Fruit fly (Drosophila melanogaster) ovary, adult (tissue): ENCODE measurements around the gene CG3301.

Experiments
- CG17801 ChIP-seq: fragments of 200-800 bp; optimal IDR thresholded peaks from 2 replicates; lab custom pipeline; 2019; ENCODE audit warnings: missing biosample characterization, mild to moderate bottlenecking, missing genetic modification characterization, moderate library complexity; ENCODE audit not compliant: partially characterized antibody

CG3301 gene

DNA sequence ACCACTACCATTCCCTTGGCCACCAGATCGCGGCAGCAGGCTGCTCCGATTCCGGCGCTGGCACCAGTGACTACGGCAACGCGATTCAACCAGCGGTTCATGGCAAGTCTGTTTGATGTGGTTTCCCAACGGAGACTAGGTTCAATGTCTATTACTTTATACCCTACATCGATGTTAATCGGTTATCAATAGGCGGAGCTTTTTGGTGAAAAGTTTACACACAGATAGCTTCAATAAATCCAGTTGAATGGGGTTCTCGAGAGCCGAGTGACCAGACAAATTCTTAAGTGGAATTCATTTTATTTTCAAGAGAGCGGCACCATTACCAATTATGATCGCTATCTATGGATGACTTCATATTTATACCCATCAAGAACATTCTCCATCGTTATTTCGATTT lies at the start of gene CG3301:
Gene CG3301, minus strand, starts transcription at position 139 of the 400 bp plus-strand sequence.
- TF ChIP-seq CG17801 (GFP tag; lab: Kevin White, UChicago): no peak

DNA sequence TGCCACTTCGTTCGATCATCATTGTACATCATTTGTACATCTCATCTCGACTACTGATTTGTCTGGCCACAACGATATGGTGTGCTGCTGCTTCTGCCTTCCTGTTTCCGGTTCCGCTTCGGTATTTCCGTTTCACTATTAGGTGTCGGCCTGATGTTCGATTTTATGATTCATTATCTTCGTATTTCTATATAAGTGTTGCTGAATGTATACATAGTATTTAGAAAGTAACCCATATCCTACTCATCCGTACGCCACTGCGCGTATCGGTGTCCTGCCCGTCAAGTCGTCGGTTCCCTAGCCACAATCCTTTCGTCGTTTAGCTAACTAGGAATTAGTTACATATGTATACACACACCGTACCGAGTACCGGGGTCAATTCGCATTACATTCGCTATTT lies 43.1 kb upstream of the CG3301 start:
- no peak for TF ChIP-seq CG17801 (GFP tag; lab: Kevin White, UChicago)

- TF ChIP-seq CG17801 (GFP tag; lab: Kevin White, UChicago): peak; percentile 29
Observed at dm6 chr3R:21297387-21297956, 21.4 kb upstream of the CG3301 start.

dm6 chr3R:21296728-21297386 lies 20.8 kb upstream of the CG3301 start:
- TF ChIP-seq CG17801 (GFP tag; lab: Kevin White, UChicago): no peak

- TF ChIP-seq CG17801 (GFP tag; lab: Kevin White, UChicago): peak; percentile 93
Observed at dm6 chr3R:21296038-21296727, 20.1 kb upstream of the CG3301 start.

dm6 chr3R:21295695-21296037 lies 19.6 kb upstream of the CG3301 start:
- TF ChIP-seq CG17801 (GFP tag; lab: Kevin White, UChicago): no peak

DNA sequence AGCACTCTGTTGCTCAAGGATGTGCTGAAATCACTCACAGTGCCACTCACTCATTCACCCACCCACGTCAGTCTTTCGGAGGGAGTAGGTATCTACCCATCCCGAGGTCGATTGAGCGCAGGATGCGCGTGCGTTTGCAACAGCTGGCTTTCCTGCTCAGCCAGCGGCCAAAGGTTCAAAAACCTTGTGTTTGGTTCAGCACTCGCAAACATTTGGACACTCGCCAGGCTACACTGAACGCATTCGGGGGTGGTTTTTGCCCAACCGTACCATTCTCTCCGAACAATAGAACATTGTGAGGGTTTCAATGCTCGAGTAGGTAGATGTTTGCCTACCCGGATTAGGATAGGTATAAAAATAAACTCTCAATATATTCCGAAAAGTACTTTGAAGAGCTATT lies 19.0 kb upstream of the CG3301 start:
- TF ChIP-seq CG17801 (GFP tag; lab: Kevin White, UChicago): no peak

- TF ChIP-seq CG17801 (GFP tag; lab: Kevin White, UChicago): no peak
Observed at dm6 chr3R:21293833-21294232, 17.8 kb upstream of the CG3301 start, which contains the start of gene SIFaR. SIFaR (minus strand) TSS chr3R:21293998.

DNA sequence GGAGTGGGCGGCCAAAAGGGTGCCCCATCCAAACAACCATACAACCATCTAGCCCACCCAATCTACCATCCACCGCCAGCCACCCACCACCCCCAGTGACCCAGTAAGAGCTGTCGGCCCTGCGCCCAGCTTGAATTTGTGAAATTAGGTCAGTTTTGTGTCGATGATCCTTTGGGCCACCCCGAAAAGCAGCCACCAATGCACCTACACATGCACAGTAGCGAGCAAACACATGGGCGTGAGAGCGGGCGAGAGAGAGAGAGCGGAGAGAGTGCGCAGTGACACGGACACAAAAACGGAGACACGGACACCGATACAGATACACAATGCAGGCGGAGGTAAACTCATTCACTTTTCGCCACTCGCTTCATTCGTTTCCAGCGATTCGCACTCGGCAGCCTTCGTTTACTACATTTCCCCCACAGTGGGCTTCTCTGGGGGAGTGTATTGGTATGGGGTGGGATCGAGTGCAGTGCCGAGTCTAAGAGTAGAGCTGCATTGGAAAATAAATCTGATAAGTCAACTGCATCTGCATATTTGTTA lies 13.1 kb upstream of the CG3301 start:
- TF ChIP-seq CG17801 (GFP tag; lab: Kevin White, UChicago): no peak

DNA sequence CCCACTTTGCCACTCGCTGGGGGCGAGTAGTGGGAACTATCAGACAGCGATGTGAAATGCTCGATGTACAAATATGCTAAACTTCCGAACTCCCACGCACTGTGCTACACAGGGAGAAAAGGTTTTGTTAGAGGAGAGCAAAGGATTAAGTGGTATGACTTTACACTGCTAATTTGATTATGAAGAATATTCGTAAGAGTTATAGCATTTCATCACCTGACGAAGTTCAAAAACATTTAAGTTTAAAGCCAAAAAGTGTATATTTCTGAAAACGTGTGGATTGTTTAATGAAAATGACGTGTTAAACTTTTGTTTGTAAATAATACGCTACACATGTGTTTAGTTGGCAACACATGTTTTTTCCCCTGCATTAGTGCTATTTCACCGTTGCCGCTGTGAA lies 12.4 kb upstream of the CG3301 start:
- TF ChIP-seq CG17801 (GFP tag; lab: Kevin White, UChicago): no peak

dm6 chr3R:21282897-21283296 lies 6.8 kb upstream of the CG3301 start, which contains the start of gene CG17298:
CG17298 (plus strand) TSS chr3R:21283197.
- no peak for TF ChIP-seq CG17801 (GFP tag; lab: Kevin White, UChicago)

DNA sequence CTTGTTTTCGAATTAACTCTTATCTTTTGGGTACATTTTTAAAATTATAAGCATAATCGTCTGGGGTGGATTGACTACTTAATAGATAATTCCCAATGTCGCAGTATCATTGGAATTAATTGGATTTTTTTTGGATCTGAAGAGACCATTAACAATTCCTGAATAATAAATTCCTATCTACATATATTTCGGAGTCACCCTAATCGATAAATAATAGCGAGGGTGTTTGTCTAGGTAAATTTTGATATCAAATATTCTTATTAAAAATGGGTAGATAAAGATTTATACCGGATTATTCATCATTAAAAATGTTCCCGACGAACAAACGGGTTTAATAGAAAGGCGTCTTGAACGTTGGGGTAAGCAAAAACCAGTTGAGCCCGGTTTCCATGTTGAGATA lies 1.2 kb downstream of the CG3301 start:
- TF ChIP-seq CG17801 (GFP tag; lab: Kevin White, UChicago): no peak

dm6 chr3R:21273427-21274038 lies 2.5 kb downstream of the CG3301 start, which contains the start of gene CG3308:
CG3308 (minus strand) TSS chr3R:21273817.
- TF ChIP-seq CG17801 (GFP tag; lab: Kevin White, UChicago): peak; percentile 38

- TF ChIP-seq CG17801 (GFP tag; lab: Kevin White, UChicago): no peak
Observed at dm6 chr3R:21271208-21271607, 4.8 kb downstream of the CG3301 start.

DNA sequence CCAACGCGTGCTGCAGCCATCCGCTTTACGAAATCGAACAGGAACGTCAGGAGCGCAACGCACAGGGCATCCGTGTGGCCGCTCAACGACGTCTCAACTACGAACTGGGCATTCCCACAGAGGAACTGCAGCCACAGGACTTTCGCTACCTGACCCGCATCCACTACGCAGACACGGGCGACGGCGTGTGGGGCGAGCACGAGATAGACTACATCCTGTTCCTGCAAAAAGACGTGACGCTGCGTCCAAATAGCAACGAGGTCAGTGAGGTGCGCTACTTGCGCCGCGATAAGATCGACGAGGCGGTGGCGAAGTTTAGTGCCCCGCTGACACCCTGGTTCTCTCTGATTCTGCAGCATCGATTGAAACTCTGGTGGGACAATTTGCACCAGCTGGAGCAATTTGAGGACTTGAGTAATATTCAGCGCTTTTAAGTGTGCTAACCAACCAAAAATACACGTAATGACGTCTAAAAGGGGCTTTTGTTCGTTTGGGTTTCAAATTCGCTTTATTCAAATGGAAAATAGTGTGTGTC lies 5.4 kb downstream of the CG3301 start:
- no peak for TF ChIP-seq CG17801 (GFP tag; lab: Kevin White, UChicago)
